Worm (Caenorhabditis elegans): ENCODE results near the gene Y44A6D.5.

Gene Y44A6D.5

DNA sequence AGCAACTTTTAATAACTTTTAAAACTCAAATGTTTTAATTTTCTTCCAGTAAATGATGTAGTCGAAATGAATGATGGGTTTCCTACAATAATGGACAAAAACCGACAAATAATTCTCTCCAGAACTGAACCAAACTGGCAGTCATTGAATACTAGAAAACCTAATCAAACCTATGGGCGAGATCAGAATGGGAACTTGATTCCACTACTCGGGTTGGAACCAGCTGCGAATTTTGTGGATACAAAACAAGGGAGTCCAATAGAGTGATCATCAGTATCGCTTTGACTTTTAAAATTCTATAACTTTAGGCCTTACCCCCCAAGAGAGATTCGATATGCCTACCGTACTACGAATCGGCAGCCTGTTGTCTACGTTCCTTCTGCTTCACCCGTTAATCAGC, 23.8 kb upstream of the Y44A6D.5 start:
- no peak for TF ChIP-seq unc-39 (tag; optimal IDR thresholded peaks at IDR 0.05)
- no peak for TF ChIP-seq sem-4 (tag; optimal IDR thresholded peaks at IDR 0.05)
- no peak for TF ChIP-seq egl-27 (tag; optimal IDR thresholded peaks at IDR 0.05)
- no peak for TF ChIP-seq sma-3 (GFP tag; optimal IDR thresholded peaks at IDR 0.05)
- no peak for TF ChIP-seq unc-62 (GFP tag; optimal IDR thresholded peaks at IDR 0.05)
- no peak for TF ChIP-seq nhr-12 (tag; optimal IDR thresholded peaks at IDR 0.05)
- TF ChIP-seq mdl-1 (tag; optimal IDR thresholded peaks at IDR 0.05) = no peak
- TF ChIP-seq gmeb-1 (tag; optimal IDR thresholded peaks at IDR 0.05) = no peak
- no peak for TF ChIP-seq zag-1 (tag; optimal IDR thresholded peaks at IDR 0.05)
- no peak for TF ChIP-seq lsy-2 (tag; optimal IDR thresholded peaks at IDR 0.05)
- TF ChIP-seq crh-2 (tag; optimal IDR thresholded peaks at IDR 0.05) = no peak

DNA sequence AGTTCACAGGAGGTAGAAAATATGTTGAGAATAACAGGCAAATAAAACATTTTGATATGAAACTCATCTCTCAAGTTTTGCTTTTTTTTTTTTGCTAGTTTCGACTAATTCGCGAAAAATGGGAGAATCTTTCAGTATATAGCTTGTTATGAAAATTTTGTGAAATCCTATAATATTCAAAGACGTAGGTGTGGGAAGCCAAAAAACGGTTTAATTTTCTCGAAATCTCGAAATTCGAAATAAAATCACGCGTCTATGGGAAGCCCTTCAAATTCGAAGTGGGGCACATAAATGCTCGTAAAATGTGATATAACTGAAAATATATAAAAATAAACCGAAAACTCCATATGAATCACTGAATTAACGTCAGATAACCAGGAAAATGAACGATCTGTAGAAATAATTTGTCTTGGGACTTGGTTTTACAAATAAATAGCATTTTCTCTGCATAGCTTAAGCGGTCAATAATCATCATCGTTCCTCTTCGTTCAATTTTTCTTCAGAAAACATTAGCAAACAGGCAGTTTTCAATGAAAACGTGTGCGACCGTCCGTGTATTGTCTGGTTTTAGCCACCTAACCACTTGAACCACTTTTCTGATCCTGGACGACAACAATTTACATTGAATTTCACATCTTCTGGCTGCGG, 22.3 kb upstream of the Y44A6D.5 start, which contains the start of the genes gcy-22 and grl-14:
Gene gcy-22 (minus strand): TSS at position 101 of the 648 bp plus-strand sequence.
Gene grl-14 (plus strand): TSS at position 598 of the 648 bp plus-strand sequence.
- TF ChIP-seq sma-3 (GFP tag; optimal IDR thresholded peaks at IDR 0.05) (no peak), snpc-4 (tag; optimal IDR thresholded peaks at IDR 0.05) (no peak), aly-2 (tag; optimal IDR thresholded peaks at IDR 0.05) (no peak), mbf-1 (tag; optimal IDR thresholded peaks at IDR 0.05) (no peak), C34F6.9 (tag; optimal IDR thresholded peaks at IDR 0.05) (no peak), unc-62 (GFP tag; optimal IDR thresholded peaks at IDR 0.05) (no peak), sem-4 (tag; optimal IDR thresholded peaks at IDR 0.05) (no peak), mab-5 (tag; optimal IDR thresholded peaks at IDR 0.05) (no peak), gmeb-1 (tag; optimal IDR thresholded peaks at IDR 0.05) (no peak)

DNA sequence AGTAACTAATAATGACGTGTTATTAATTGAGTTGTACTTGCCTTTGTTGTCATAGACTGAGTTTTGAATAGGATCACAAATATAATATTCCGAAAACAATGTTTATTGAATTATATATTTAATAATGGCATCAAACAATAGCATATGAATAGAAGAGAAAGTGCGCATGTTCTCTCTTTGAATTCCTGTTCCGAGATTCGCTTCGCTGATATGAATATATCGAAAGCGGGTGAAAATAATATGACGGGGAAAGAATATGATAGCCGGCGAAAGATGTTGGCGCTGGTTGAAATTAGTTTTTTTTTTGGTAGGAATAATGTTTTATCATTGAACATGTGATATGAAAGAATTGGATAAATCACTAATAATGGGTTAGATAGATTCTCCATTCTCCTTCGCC, 17.2 kb upstream of the Y44A6D.5 start, which contains the start of gene T03D8.6:
Gene T03D8.6 (minus strand): TSS at position 298 of the 400 bp plus-strand sequence.
- TF ChIP-seq C34F6.9 (tag; optimal IDR thresholded peaks at IDR 0.05) (no peak), nhr-129 (tag; optimal IDR thresholded peaks at IDR 0.05) (no peak)

DNA sequence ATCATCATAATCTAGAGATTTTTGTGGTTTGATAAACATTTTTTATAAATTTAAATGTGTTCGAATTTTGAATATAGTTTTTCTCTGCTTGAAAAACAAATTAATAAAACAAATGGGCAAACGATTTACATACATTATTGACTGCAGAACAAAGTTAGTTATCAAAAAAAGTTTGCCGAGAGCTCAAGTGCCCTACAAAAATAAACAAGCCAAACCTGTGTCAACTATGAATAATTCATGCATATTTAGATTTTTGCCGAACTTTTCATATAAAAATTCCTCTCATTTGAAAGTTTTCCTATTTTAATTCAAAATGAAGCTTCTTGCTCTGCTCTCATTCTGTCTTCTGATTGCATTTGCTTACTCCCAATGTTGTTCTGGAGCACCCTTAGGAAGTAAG, 13.0 kb upstream of the Y44A6D.5 start, which contains the start of gene sshk-1:
Gene sshk-1 (plus strand): TSS at position 301 of the 400 bp plus-strand sequence.
- TF ChIP-seq ZK546.5 (tag; optimal IDR thresholded peaks at IDR 0.05) = no peak
- TF ChIP-seq mdl-1 (tag; optimal IDR thresholded peaks at IDR 0.05) = no peak
- no peak for TF ChIP-seq C34F6.9 (tag; optimal IDR thresholded peaks at IDR 0.05)
- TF ChIP-seq unc-62 (GFP tag; optimal IDR thresholded peaks at IDR 0.05) = no peak
- no peak for TF ChIP-seq lin-39 (tag; optimal IDR thresholded peaks at IDR 0.05)
- no peak for TF ChIP-seq R02D3.7 (tag; optimal IDR thresholded peaks at IDR 0.05)
- no peak for TF ChIP-seq sma-9 (GFP tag; optimal IDR thresholded peaks at IDR 0.05)
- TF ChIP-seq sma-9 (tag; optimal IDR thresholded peaks at IDR 0.05) = no peak
- TF ChIP-seq fos-1 (tag; optimal IDR thresholded peaks at IDR 0.05) = no peak
- no peak for TF ChIP-seq nhr-77 (tag; optimal IDR thresholded peaks at IDR 0.05)
- TF ChIP-seq ama-1 (optimal IDR thresholded peaks at IDR 0.05) = no peak
- no peak for TF ChIP-seq snpc-4 (tag; optimal IDR thresholded peaks at IDR 0.05)
- TF ChIP-seq nhr-25 (tag; optimal IDR thresholded peaks at IDR 0.05) = no peak
- TF ChIP-seq dmd-4 (tag; optimal IDR thresholded peaks at IDR 0.05) = no peak
- TF ChIP-seq lin-13 (GFP tag; optimal IDR thresholded peaks at IDR 0.05) = no peak

DNA sequence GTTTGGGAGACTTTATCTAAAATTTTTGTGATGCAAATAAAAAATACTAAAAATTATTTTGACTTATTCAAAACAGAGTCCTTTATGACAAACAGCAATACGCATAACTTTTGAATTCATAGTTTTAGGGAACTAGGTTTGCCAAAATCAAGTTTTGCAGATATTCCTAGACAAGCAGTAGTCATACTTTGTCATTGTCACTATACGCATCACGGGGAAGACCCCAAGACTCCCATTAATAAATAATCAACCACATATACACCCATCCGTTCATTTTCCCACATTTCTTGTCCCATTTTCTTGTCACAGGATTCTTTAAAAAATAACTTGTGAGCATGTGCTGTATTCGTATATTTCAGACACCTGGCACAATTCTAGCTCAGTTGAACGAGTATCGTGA, 11.6 kb upstream of the Y44A6D.5 start, which contains the start of gene Y44A6D.7:
Gene Y44A6D.7 (plus strand): TSS at position 301 of the 400 bp plus-strand sequence.
- TF ChIP-seq nhr-237 (tag; optimal IDR thresholded peaks at IDR 0.05) (no peak), unc-55 (GFP tag; optimal IDR thresholded peaks at IDR 0.05) (peak; percentile 39), sem-4 (tag; optimal IDR thresholded peaks at IDR 0.05) (no peak), ceh-16 (tag; optimal IDR thresholded peaks at IDR 0.05) (no peak)

DNA sequence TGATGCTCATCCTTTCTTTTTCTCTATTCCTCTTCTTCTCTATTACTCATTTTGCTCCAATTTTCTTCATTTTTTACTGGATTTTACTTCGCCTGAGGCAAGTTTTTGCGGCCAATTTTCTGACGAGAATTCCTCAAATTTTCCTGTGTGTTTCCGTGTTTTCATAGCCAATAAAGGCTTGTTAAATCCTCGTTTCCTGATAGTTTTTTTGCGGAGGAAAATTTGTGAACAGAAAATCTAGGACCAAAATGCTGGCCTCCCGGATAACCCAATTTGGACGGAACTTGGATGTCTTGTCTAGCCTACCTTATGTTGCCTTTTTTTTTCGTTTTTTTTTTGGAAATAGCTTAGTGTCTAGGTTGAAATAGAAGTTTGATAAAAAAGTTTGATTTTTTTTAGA, 10.8 kb upstream of the Y44A6D.5 start:
- TF ChIP-seq gmeb-1 (tag; optimal IDR thresholded peaks at IDR 0.05) (no peak), lin-13 (GFP tag; optimal IDR thresholded peaks at IDR 0.05) (no peak), mdl-1 (tag; optimal IDR thresholded peaks at IDR 0.05) (no peak), nhr-237 (tag; optimal IDR thresholded peaks at IDR 0.05) (no peak), nhr-77 (tag; optimal IDR thresholded peaks at IDR 0.05) (no peak), F13H6.1 (tag; optimal IDR thresholded peaks at IDR 0.05) (no peak), ZK546.5 (tag; optimal IDR thresholded peaks at IDR 0.05) (no peak), lin-11 (tag; optimal IDR thresholded peaks at IDR 0.05) (no peak), ztf-11 (tag; optimal IDR thresholded peaks at IDR 0.05) (no peak), sem-4 (tag; optimal IDR thresholded peaks at IDR 0.05) (no peak), C34F6.9 (tag; optimal IDR thresholded peaks at IDR 0.05) (no peak), mbf-1 (tag; optimal IDR thresholded peaks at IDR 0.05) (no peak), ceh-82 (tag; optimal IDR thresholded peaks at IDR 0.05) (no peak), sma-3 (GFP tag; optimal IDR thresholded peaks at IDR 0.05) (no peak), ztf-1 (GFP tag; conservative IDR thresholded peaks at IDR 0.05) (no peak), aly-2 (tag; optimal IDR thresholded peaks at IDR 0.05) (no peak), ceh-16 (tag; optimal IDR thresholded peaks at IDR 0.05) (no peak)
